Worm (Caenorhabditis elegans) whole organism, late embryonic: ENCODE measurements around the gene T24C4.2.

Source experiments
- C08G9.2 ChIP-seq: sonication (generic microtip); optimal IDR thresholded peaks from 2 replicates; lab custom pipeline; 2016; ENCODE audit warnings: mild to moderate bottlenecking, missing genetic modification characterization, moderate library complexity, missing compliant biosample characterization
- elt-2 ChIP-seq: sonication (generic microtip); optimal IDR thresholded peaks from 2 replicates; lab custom pipeline; 2016; ENCODE audit warnings: missing genetic modification reagents, missing genetic modification characterization, missing compliant biosample characterization
- elt-4 ChIP-seq: sonication (generic microtip); optimal IDR thresholded peaks from 2 replicates; lab custom pipeline; 2016; ENCODE audit warnings: missing genetic modification characterization, missing compliant biosample characterization
- hlh-30 ChIP-seq: sonication (generic microtip); optimal IDR thresholded peaks from 2 replicates; lab custom pipeline; 2017; ENCODE audit warnings: antibody characterized with exemption, missing genetic modification characterization, missing compliant biosample characterization; ENCODE audit not compliant: insufficient read depth
- mec-3 ChIP-seq: sonication (generic microtip); optimal IDR thresholded peaks from 2 replicates; lab custom pipeline; 2016; ENCODE audit warnings: borderline replicate concordance, missing genetic modification characterization, missing compliant biosample characterization
- nfya-1 ChIP-seq: sonication (generic microtip); optimal IDR thresholded peaks from 2 replicates; lab custom pipeline; 2017; ENCODE audit warnings: missing genetic modification characterization, mild to moderate bottlenecking, missing compliant biosample characterization, antibody characterized with exemption, moderate library complexity
- pat-9 ChIP-seq: fragments of 200-800 bp; sonication (Bioruptor generic); optimal IDR thresholded peaks from 2 replicates; lab custom pipeline; 2018; ENCODE audit warnings: mild to moderate bottlenecking, missing genetic modification characterization, moderate library complexity, missing compliant biosample characterization
- pqm-1 ChIP-seq: sonication (generic microtip); optimal IDR thresholded peaks from 2 replicates; lab custom pipeline; 2016; ENCODE audit warnings: missing genetic modification characterization, missing compliant biosample characterization
- sox-4 ChIP-seq: sonication (generic microtip); optimal IDR thresholded peaks from 2 replicates; lab custom pipeline; 2017; ENCODE audit warnings: mild to moderate bottlenecking, missing genetic modification characterization, inconsistent platforms, missing compliant biosample characterization
- tbx-7 ChIP-seq: sonication (generic microtip); optimal IDR thresholded peaks from 2 replicates; lab custom pipeline; 2016; ENCODE audit warnings: missing genotype, missing genetic modification characterization, missing compliant biosample characterization

DNA sequence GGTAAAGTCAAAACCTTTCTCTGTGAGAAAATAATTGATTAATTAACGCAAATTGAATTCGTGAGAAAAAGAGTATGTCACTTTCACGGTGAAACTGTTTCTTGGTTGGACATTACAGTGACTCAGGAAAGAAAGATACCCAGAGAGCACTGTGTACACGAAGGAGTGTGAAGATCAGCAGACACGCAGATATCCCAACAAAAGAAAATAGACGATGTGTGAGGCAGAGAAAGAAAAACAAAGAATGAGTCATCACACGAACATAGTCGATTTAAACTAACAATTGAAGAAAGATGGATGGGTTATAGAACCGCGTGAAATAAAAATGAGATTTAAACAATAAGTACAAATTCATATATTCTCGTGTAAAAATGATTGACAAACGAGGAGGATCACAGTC lies 38.2 kb upstream of the T24C4.2 start:
- TF ChIP-seq elt-2 (tag; lab: Kevin White, UChicago) = no peak
- no peak for TF ChIP-seq mec-3 (tag; lab: Kevin White, UChicago)
- TF ChIP-seq pqm-1 = no peak
- TF ChIP-seq hlh-30 (tag; lab: Kevin White, UChicago) = no peak
- TF ChIP-seq nfya-1 (tag; lab: Kevin White, UChicago) = peak; percentile 30
- no peak for TF ChIP-seq pat-9 (tag; lab: Kevin White, UChicago)
- TF ChIP-seq C08G9.2 = no peak
- TF ChIP-seq tbx-7 (tag; lab: Kevin White, UChicago) = no peak
- TF ChIP-seq sox-4 (tag; lab: Kevin White, UChicago) = no peak
- TF ChIP-seq elt-4 (tag; lab: Kevin White, UChicago) = no peak
